Fruit fly (Drosophila melanogaster): ENCODE measurements around the gene CG1271.

CG1271 gene

DNA sequence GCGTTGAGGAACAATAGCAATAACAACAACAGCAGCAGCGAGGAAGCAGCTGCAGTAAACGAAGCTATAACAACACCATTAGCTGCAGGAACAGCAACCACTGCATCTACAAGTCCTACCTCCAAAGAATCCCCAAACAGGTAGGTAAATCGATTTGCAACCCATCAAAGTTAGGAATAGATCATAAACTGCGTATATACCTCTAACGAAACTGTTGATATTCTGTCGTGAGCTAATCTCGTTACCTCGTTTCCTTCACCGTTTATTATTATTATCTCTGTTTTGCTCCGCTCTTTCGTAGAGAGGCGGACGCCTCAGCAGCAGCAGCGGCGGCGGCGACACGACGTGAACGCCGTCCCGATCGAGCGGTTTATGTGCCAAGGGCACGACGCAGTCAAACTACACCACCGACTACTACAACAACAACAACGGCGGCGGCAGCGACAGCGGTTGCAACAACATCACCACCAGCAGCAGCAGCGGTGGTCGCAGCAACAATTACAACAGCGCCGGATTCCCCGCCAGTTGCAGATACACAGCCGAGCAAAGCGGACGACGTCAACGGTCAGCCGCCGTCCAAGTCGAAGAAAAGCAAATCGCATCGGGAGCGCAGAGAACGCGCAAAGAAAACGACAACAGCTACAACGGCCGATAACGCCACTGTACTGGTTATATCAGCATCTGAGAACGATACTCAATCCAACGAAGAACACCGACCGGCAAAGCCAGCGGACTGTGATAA is 14.3 kb upstream of the CG1271 start (continued):
- TF ChIP-seq BEAF-32 (GFP tag; optimal IDR thresholded peaks at IDR 0.05) = no peak
- TF ChIP-seq ERR (GFP tag; optimal IDR thresholded peaks at IDR 0.05) = no peak
- TF ChIP-seq Jarid2 (GFP tag; optimal IDR thresholded peaks at IDR 0.05) = peak; percentile 34
- TF ChIP-seq sd (tag; optimal IDR thresholded peaks at IDR 0.05) = peak; percentile 29
- peak; percentile 61 for TF ChIP-seq kni (GFP tag; optimal IDR thresholded peaks at IDR 0.05)
- TF ChIP-seq ato (GFP tag; IDR thresholded peaks at IDR 0.05; ENCODE audit: partially characterized antibody) = peak; percentile 23; the same call in 1 of the 2 replicates
- TF ChIP-seq cg (GFP tag; optimal IDR thresholded peaks at IDR 0.05) = peak; percentile 11
- no peak for TF ChIP-seq bsh (GFP tag; optimal IDR thresholded peaks at IDR 0.05)
- TF ChIP-seq prd (optimal IDR thresholded peaks at IDR 0.05) = no peak
- TF ChIP-seq prd (GFP tag; IDR thresholded peaks at IDR 0.05) = 0 out of 3 replicates have a peak, but pooled peaks have one; percentile 4
- TF ChIP-seq ftz-f1 (GFP tag; optimal IDR thresholded peaks at IDR 0.05) = peak; percentile 89
- TF ChIP-seq cato (GFP tag; optimal IDR thresholded peaks at IDR 0.05; ENCODE audit: borderline replicate concordance) = no peak
- no peak for TF ChIP-seq Dip2 (GFP tag; IDR thresholded peaks at IDR 0.05)
- TF ChIP-seq lov (optimal IDR thresholded peaks at IDR 0.05) = no peak
- 0 out of 3 replicates have a peak, but pooled peaks have one; percentile 26 for TF ChIP-seq lov (GFP tag; IDR thresholded peaks at IDR 0.05)
- TF ChIP-seq HLHmδ (GFP tag; optimal IDR thresholded peaks at IDR 0.05) = peak; percentile 51
- TF ChIP-seq sisA (GFP tag; IDR thresholded peaks at IDR 0.05) = no peak
- TF ChIP-seq Drgx (GFP tag; IDR thresholded peaks at IDR 0.05) = peak; percentile 56
- TF ChIP-seq CG12299 (tag; optimal IDR thresholded peaks at IDR 0.05) = no peak
- TF ChIP-seq Stat92E (GFP tag; optimal IDR thresholded peaks at IDR 0.05) = peak in 1 of 3 experiments; percentile 60
- TF ChIP-seq CG13296 (GFP tag; optimal IDR thresholded peaks at IDR 0.05) = peak; percentile 1
- no peak for TF ChIP-seq CG14965 (GFP tag; optimal IDR thresholded peaks at IDR 0.05; ENCODE audit: borderline replicate concordance)
- TF ChIP-seq CG12769 (tag; optimal IDR thresholded peaks at IDR 0.05) = peak; percentile 98
- TF ChIP-seq chinmo (GFP tag; IDR thresholded peaks at IDR 0.05; ENCODE audit: partially characterized antibody) = peak; percentile 94; the same call in 3 of the 4 replicates
- no peak for TF ChIP-seq Camta (GFP tag; optimal IDR thresholded peaks at IDR 0.05)
- TF ChIP-seq psq (GFP tag; optimal IDR thresholded peaks at IDR 0.05) = peak; percentile 75
- peak; percentile 50 for TF ChIP-seq CG8924 (tag; optimal IDR thresholded peaks at IDR 0.05)
- TF ChIP-seq otp (GFP tag; IDR thresholded peaks at IDR 0.05) = peak; percentile 48; the same call in 1 of the 3 replicates
- TF ChIP-seq CG16779 (GFP tag; IDR thresholded peaks at IDR 0.05) = no peak
- 0 out of 3 replicates have a peak, but pooled peaks have one; percentile 56 for TF ChIP-seq Opbp (GFP tag; IDR thresholded peaks at IDR 0.05; ENCODE audit: partially characterized antibody)
- TF ChIP-seq CG31224 (GFP tag; IDR thresholded peaks at IDR 0.05) = peak; percentile 93
- TF ChIP-seq CG12219 (GFP tag; optimal IDR thresholded peaks at IDR 0.05) = peak; percentile 12
- TF ChIP-seq H2.0 (GFP tag; IDR thresholded peaks at IDR 0.05) = no peak
- TF ChIP-seq Med (GFP tag) = peak; percentile 85
- TF ChIP-seq dmrt99B (tag; optimal IDR thresholded peaks at IDR 0.05) = peak; percentile 2
- peak; percentile 77 for TF ChIP-seq ci (GFP tag; IDR thresholded peaks at IDR 0.05)
- peak; percentile 39; the same call in 1 of the 2 replicates for TF ChIP-seq rib (GFP tag; IDR thresholded peaks at IDR 0.05)
- TF ChIP-seq Trl (optimal IDR thresholded peaks at IDR 0.05) = no peak
- TF ChIP-seq Trl (GFP tag; optimal IDR thresholded peaks at IDR 0.05) = no peak
- TF ChIP-seq CG10979 (tag; optimal IDR thresholded peaks at IDR 0.05) = peak; percentile 16
- TF ChIP-seq tna (GFP tag; IDR thresholded peaks at IDR 0.05; ENCODE audit: partially characterized antibody) = no peak; the same call in 1 of the 2 replicates
- TF ChIP-seq CG6175 (GFP tag; IDR thresholded peaks at IDR 0.05) = peak; percentile 89; the same call in 2 of the 3 replicates
- peak; percentile 67; the same call in 2 of the 3 replicates for TF ChIP-seq zfh1 (GFP tag; IDR thresholded peaks at IDR 0.05)
- TF ChIP-seq Dad (GFP tag; optimal IDR thresholded peaks at IDR 0.05) = no peak
- 0 out of 2 replicates have a peak, but pooled peaks have one; percentile 16 for TF ChIP-seq CG1024 (GFP tag; IDR thresholded peaks at IDR 0.05)
- no peak for TF ChIP-seq CG15073 (GFP tag; optimal IDR thresholded peaks at IDR 0.05)
- TF ChIP-seq Sry-δ (GFP tag; optimal IDR thresholded peaks at IDR 0.05) = no peak
- no peak for TF ChIP-seq Fer1 (GFP tag; optimal IDR thresholded peaks at IDR 0.05)
- peak; percentile 54; the same call in 1 of the 2 replicates for TF ChIP-seq Awh (GFP tag; IDR thresholded peaks at IDR 0.05)
